Fruit fly (Drosophila melanogaster) whole organism, prepupa: ENCODE results near the gene Rev1.

Source experiments
- Blimp-1 ChIP-seq: fragments of 200-800 bp; sonication (Bioruptor generic); optimal IDR thresholded peaks from 3 replicates; lab custom pipeline; 2017; ENCODE audit warnings: missing biosample characterization, missing genetic modification characterization, mild to moderate bottlenecking, moderate library complexity, missing genetic modification reagents
- CG10631 ChIP-seq: fragments of 200-800 bp; sonication (Bioruptor generic); optimal IDR thresholded peaks from 2 replicates; lab custom pipeline; 2016; ENCODE audit warnings: missing biosample characterization, missing genetic modification characterization
- CG10669 ChIP-seq: fragments of 200-800 bp; sonication (Bioruptor generic); optimal IDR thresholded peaks from 3 replicates; lab custom pipeline; 2018; ENCODE audit warnings: missing biosample characterization, mild to moderate bottlenecking, missing genetic modification characterization, moderate library complexity
- CG11294 ChIP-seq: fragments of 200-800 bp; sonication (Bioruptor generic); IDR thresholded peaks from 2 replicates; pipeline ENCODE4 v1.3.6; 2022; ENCODE audit warnings: missing biosample characterization, missing genetic modification characterization
- CG11762 ChIP-seq: fragments of 200-800 bp; sonication (Bioruptor generic); optimal IDR thresholded peaks from 3 replicates; lab custom pipeline; 2016; ENCODE audit warnings: missing biosample characterization, missing genetic modification characterization; ENCODE audit not compliant: insufficient read depth
- CG1621 ChIP-seq: fragments of 200-800 bp; sonication (Bioruptor generic); optimal IDR thresholded peaks from 3 replicates; lab custom pipeline; 2018; ENCODE audit warnings: missing biosample characterization, mild to moderate bottlenecking, missing genetic modification characterization
- CG16779 ChIP-seq: fragments of 200-800 bp; sonication (Bioruptor generic); optimal IDR thresholded peaks from 3 replicates; lab custom pipeline; 2017; ENCODE audit warnings: missing biosample characterization, mild to moderate bottlenecking, missing genetic modification characterization
- CG3032 ChIP-seq: fragments of 200-800 bp; optimal IDR thresholded peaks from 2 replicates; lab custom pipeline; 2019; ENCODE audit warnings: missing biosample characterization, mild to moderate bottlenecking, missing genetic modification characterization, moderate library complexity
- CG31627 ChIP-seq: fragments of 200-800 bp; sonication (Bioruptor generic); optimal IDR thresholded peaks from 3 replicates; lab custom pipeline; 2016; ENCODE audit warnings: missing biosample characterization, missing genetic modification characterization
- CG32006 ChIP-seq: fragments of 200-800 bp; sonication (Bioruptor generic); optimal IDR thresholded peaks from 3 replicates; lab custom pipeline; 2017; ENCODE audit warnings: missing biosample characterization, mild to moderate bottlenecking, missing genetic modification characterization
- CG3919 ChIP-seq: fragments of 200-800 bp; sonication (Bioruptor generic); optimal IDR thresholded peaks from 3 replicates; lab custom pipeline; 2016; ENCODE audit warnings: missing biosample characterization, missing genetic modification characterization
- CG6163 ChIP-seq: fragments of 200-800 bp; sonication (Bioruptor generic); IDR thresholded peaks from 3 replicates; pipeline ENCODE4 v1.3.6; 2022; ENCODE audit warnings: missing biosample characterization, missing genetic modification characterization
- CG6276 ChIP-seq: fragments of 200-800 bp; sonication (Bioruptor generic); optimal IDR thresholded peaks from 2 replicates; lab custom pipeline; 2017; ENCODE audit warnings: missing biosample characterization, mild to moderate bottlenecking, missing genetic modification characterization
- CG6854 ChIP-seq: fragments of 200-800 bp; sonication (Bioruptor generic); optimal IDR thresholded peaks from 2 replicates; lab custom pipeline; 2017; ENCODE audit warnings: missing biosample characterization, mild to moderate bottlenecking, missing genetic modification characterization
- CG7368 ChIP-seq: fragments of 200-800 bp; sonication (Bioruptor generic); optimal IDR thresholded peaks from 3 replicates; lab custom pipeline; 2016; ENCODE audit warnings: missing biosample characterization, missing genetic modification characterization
- CG8119 ChIP-seq: fragments of 200-800 bp; sonication (Bioruptor generic); IDR thresholded peaks from 3 replicates; pipeline ENCODE4 v1.3.6; 2022; ENCODE audit warnings: missing biosample characterization, missing genetic modification characterization
- CG8319 ChIP-seq: fragments of 200-800 bp; sonication (Bioruptor generic); optimal IDR thresholded peaks from 3 replicates; lab custom pipeline; 2016; ENCODE audit warnings: missing biosample characterization, missing genetic modification characterization
- CG9139 ChIP-seq: fragments of 200-800 bp; sonication (Bioruptor generic); optimal IDR thresholded peaks from 3 replicates; lab custom pipeline; 2017; ENCODE audit warnings: missing biosample characterization, mild to moderate bottlenecking, missing genetic modification characterization
- Eip75B ChIP-seq: fragments of 200-800 bp; sonication (Bioruptor generic); optimal IDR thresholded peaks from 3 replicates; lab custom pipeline; 2016; ENCODE audit warnings: missing biosample characterization, missing genetic modification characterization
- Eip78C ChIP-seq: fragments of 200-800 bp; sonication (Bioruptor generic); peaks from one replicate; lab custom pipeline; 2016; ENCODE audit warnings: missing biosample characterization, missing genetic modification characterization
- Eip93F ChIP-seq: fragments of 200-800 bp; sonication (Bioruptor generic); optimal IDR thresholded peaks from 2 replicates; lab custom pipeline; 2016; ENCODE audit warnings: missing biosample characterization, mild to moderate bottlenecking, missing genetic modification characterization
- Ets96B ChIP-seq: fragments of 200-800 bp; optimal IDR thresholded peaks from 2 replicates; lab custom pipeline; 2019; ENCODE audit warnings: missing biosample characterization, mild to moderate bottlenecking, missing genetic modification characterization, moderate library complexity
- Hr39 ChIP-seq: fragments of 200-800 bp; sonication (Bioruptor generic); optimal IDR thresholded peaks from 2 replicates; lab custom pipeline; 2016; ENCODE audit warnings: missing biosample characterization, missing genetic modification characterization
- Hr4 ChIP-seq: fragments of 200-800 bp; sonication (Bioruptor generic); optimal IDR thresholded peaks from 3 replicates; lab custom pipeline; 2016; ENCODE audit warnings: missing biosample characterization, missing genetic modification characterization
- Met ChIP-seq: fragments of 200-800 bp; sonication (Bioruptor generic); optimal IDR thresholded peaks from 3 replicates; lab custom pipeline; 2016; ENCODE audit warnings: missing biosample characterization, missing genetic modification characterization
- Sox102F ChIP-seq: fragments of 200-800 bp; sonication (Bioruptor generic); optimal IDR thresholded peaks from 2 replicates; lab custom pipeline; 2016; ENCODE audit warnings: missing biosample characterization, mild to moderate bottlenecking, missing genetic modification characterization
- Sox14 ChIP-seq: fragments of 200-800 bp; sonication (Bioruptor generic); optimal IDR thresholded peaks from 3 replicates; lab custom pipeline; 2016; ENCODE audit warnings: missing biosample characterization, missing genetic modification characterization
- Sox15 ChIP-seq: fragments of 200-800 bp; sonication (Bioruptor generic); optimal IDR thresholded peaks from 3 replicates; lab custom pipeline; 2016; ENCODE audit warnings: missing biosample characterization, missing genetic modification characterization
- dsx ChIP-seq: fragments of 200-800 bp; optimal IDR thresholded peaks from 3 replicates; lab custom pipeline; 2019; ENCODE audit warnings: missing biosample characterization, mild to moderate bottlenecking, missing genetic modification characterization, moderate library complexity; ENCODE audit not compliant: poor library complexity, severe bottlenecking
- esn ChIP-seq: fragments of 200-800 bp; sonication (Bioruptor generic); optimal IDR thresholded peaks from 2 replicates; lab custom pipeline; 2016; ENCODE audit warnings: missing biosample characterization, mild to moderate bottlenecking, missing genetic modification characterization, moderate library complexity
- fkh ChIP-seq: fragments of 200-800 bp; sonication (Bioruptor generic); optimal IDR thresholded peaks from 3 replicates; lab custom pipeline; 2017; ENCODE audit warnings: missing biosample characterization, mild to moderate bottlenecking, missing genetic modification characterization, moderate library complexity
- net ChIP-seq: fragments of 200-800 bp; sonication (Bioruptor generic); optimal IDR thresholded peaks from 3 replicates; lab custom pipeline; 2016; ENCODE audit warnings: missing biosample characterization, missing genetic modification characterization
- pdm3 ChIP-seq: fragments of 200-800 bp; sonication (Bioruptor generic); optimal IDR thresholded peaks from 3 replicates; lab custom pipeline; 2016; ENCODE audit warnings: missing biosample characterization, missing genetic modification characterization
- ss ChIP-seq, 2 experiments: fragments of 200-800 bp; sonication (Bioruptor generic); optimal IDR thresholded peaks; 2 replicates in 1 of 2; 3 replicates in 1 of 2; lab custom pipeline; 2017 to 2018; ENCODE audit warnings: mild to moderate bottlenecking in 2 of 2, missing biosample characterization in 2 of 2, missing genetic modification characterization in 2 of 2, moderate library complexity in 1 of 2
- svp ChIP-seq: fragments of 200-800 bp; sonication (Bioruptor generic); peaks from one replicate; lab custom pipeline; 2016; ENCODE audit warnings: missing biosample characterization, missing genetic modification characterization
- topi ChIP-seq: fragments of 200-800 bp; sonication (Bioruptor generic); optimal IDR thresholded peaks from 3 replicates; lab custom pipeline; 2016; ENCODE audit warnings: missing biosample characterization, missing genetic modification characterization

Rev1 gene

dm6 chr3L:654019-654418 is at the start of gene Rev1, which contains the start of gene MED30 (continued):
- TF ChIP-seq CG10669 (peak; percentile 87), fkh (GFP tag; lab: Kevin White, UChicago) (peak; percentile 79), Hr39 (GFP tag; lab: Kevin White, UChicago) (peak; percentile 97), Blimp-1 (GFP tag; lab: Kevin White, UChicago) (peak; percentile 64), CG32006 (GFP tag; lab: Kevin White, UChicago) (peak; percentile 86), CG7368 (GFP tag; lab: Kevin White, UChicago) (peak; percentile 91), CG3032 (tag; lab: Kevin White, UChicago) (peak; percentile 89), CG31627 (GFP tag; lab: Kevin White, UChicago) (peak; percentile 98)

- TF ChIP-seq dsx (GFP tag; lab: Kevin White, UChicago) (peak; percentile 89), CG16779 (no peak)
These were observed 49.5 kb upstream of the Rev1 start for dm6 chr3L:604701-605100.

- TF ChIP-seq pdm3 (GFP tag; lab: Kevin White, UChicago) = peak; percentile 5
- no peak for TF ChIP-seq Eip93F (GFP tag; lab: Kevin White, UChicago)
- TF ChIP-seq topi (GFP tag; lab: Kevin White, UChicago) = no peak
- TF ChIP-seq Eip78C (GFP tag; lab: Kevin White, UChicago) = peak; percentile 33
- peak; percentile 15 to 25 for TF ChIP-seq ss (GFP tag; optimal IDR thresholded peaks at IDR 0.05; lab: Kevin White, UChicago)
- peak; percentile 12 for TF ChIP-seq Eip75B (GFP tag; lab: Kevin White, UChicago)
- peak; percentile 29 for TF ChIP-seq CG16779
- no peak for TF ChIP-seq CG6163 (GFP tag; lab: Robert Waterston, UW)
- TF ChIP-seq Hr39 (GFP tag; lab: Kevin White, UChicago) = peak; percentile 3
- peak; percentile 15 for TF ChIP-seq CG1621 (tag; lab: Kevin White, UChicago)
- no peak for TF ChIP-seq CG9139 (GFP tag; lab: Kevin White, UChicago)
- TF ChIP-seq dsx (GFP tag; lab: Kevin White, UChicago) = peak; percentile 88
- TF ChIP-seq svp (GFP tag; lab: Kevin White, UChicago) = peak; percentile 94
- peak; percentile 31 for TF ChIP-seq Sox14 (GFP tag; lab: Kevin White, UChicago)
- TF ChIP-seq esn = peak; percentile 12
- no peak for TF ChIP-seq CG8119 (GFP tag; lab: Robert Waterston, UW)
- TF ChIP-seq CG6276 (GFP tag; lab: Kevin White, UChicago) = no peak
- TF ChIP-seq CG10631 (GFP tag; lab: Kevin White, UChicago) = no peak
- no peak for TF ChIP-seq CG11762 (GFP tag; lab: Kevin White, UChicago)
- peak; percentile 14 for TF ChIP-seq Met (GFP tag; lab: Kevin White, UChicago)
- TF ChIP-seq CG3919 (GFP tag; lab: Kevin White, UChicago) = no peak
- TF ChIP-seq CG31627 (GFP tag; lab: Kevin White, UChicago) = peak; percentile 14
- TF ChIP-seq CG6854 = peak; percentile 9
- peak; percentile 74 for TF ChIP-seq fkh (GFP tag; lab: Kevin White, UChicago)
- no peak for TF ChIP-seq Sox15
These were observed 47.5 kb upstream of the Rev1 start, which contains the start of gene Reg-2 for dm6 chr3L:606490-607327. Gene Reg-2, minus strand, starts transcription at chr3L:606569.

- TF ChIP-seq CG8319 (GFP tag; lab: Kevin White, UChicago) (no peak), pdm3 (GFP tag; lab: Kevin White, UChicago) (no peak), Hr4 (no peak), dsx (GFP tag; lab: Kevin White, UChicago) (no peak), CG6276 (GFP tag; lab: Kevin White, UChicago) (no peak), Ets96B (no peak), net (GFP tag; lab: Kevin White, UChicago) (no peak), CG16779 (no peak), esn (no peak), CG6854 (no peak), Eip78C (GFP tag; lab: Kevin White, UChicago) (peak; percentile 64), CG11762 (GFP tag; lab: Kevin White, UChicago) (no peak), CG1621 (tag; lab: Kevin White, UChicago) (no peak), Sox102F (GFP tag; lab: Kevin White, UChicago) (no peak), CG11294 (GFP tag; lab: Robert Waterston, UW) (0 out of 2 replicates have a peak, but pooled peaks have one; percentile 9), CG10669 (no peak)
These were observed 46.4 kb upstream of the Rev1 start for dm6 chr3L:607551-608314.
